Worm (Caenorhabditis elegans) whole organism, early embryonic: ENCODE results near the gene flwr-1.

Source experiments
- B0310.2 ChIP-seq: sonication (generic microtip); optimal IDR thresholded peaks from 2 replicates; lab custom pipeline; 2016; ENCODE audit warnings: mild to moderate bottlenecking, missing genetic modification characterization, missing compliant biosample characterization
- aly-1 ChIP-seq: sonication (generic microtip); optimal IDR thresholded peaks from 2 replicates; lab custom pipeline; 2016; ENCODE audit warnings: missing genetic modification characterization, missing compliant biosample characterization
- ama-1 ChIP-seq: fragments of 150-350 bp; optimal IDR thresholded peaks from 2 replicates; lab custom pipeline; 2014
- ceh-13 ChIP-seq: fragments of 200-800 bp; sonication (Bioruptor generic); optimal IDR thresholded peaks from 2 replicates; lab custom pipeline; 2018; ENCODE audit warnings: mild to moderate bottlenecking, missing genetic modification characterization, missing compliant biosample characterization
- ceh-36 ChIP-seq: sonication (generic microtip); optimal IDR thresholded peaks from 2 replicates; lab custom pipeline; 2016; ENCODE audit warnings: missing genetic modification characterization, inconsistent platforms, missing compliant biosample characterization
- ets-7 ChIP-seq: sonication (generic microtip); optimal IDR thresholded peaks from 2 replicates; lab custom pipeline; 2016; ENCODE audit warnings: missing genotype, missing genetic modification characterization, missing compliant biosample characterization
- flt-1 ChIP-seq: fragments of 200-800 bp; sonication (Bioruptor generic); IDR thresholded peaks from 2 replicates; pipeline ENCODE4 v1.3.6; 2022; ENCODE audit warnings: missing genetic modification characterization, missing compliant biosample characterization
- hmbx-1 ChIP-seq: sonication (generic microtip); optimal IDR thresholded peaks from 2 replicates; lab custom pipeline; 2016; ENCODE audit warnings: mild to moderate bottlenecking, missing genetic modification characterization, missing compliant biosample characterization
- hnd-1 ChIP-seq: sonication (generic microtip); optimal IDR thresholded peaks from 2 replicates; lab custom pipeline; 2016; ENCODE audit warnings: missing genetic modification characterization, missing compliant biosample characterization
- pes-1 ChIP-seq: fragments of 200-800 bp; sonication (Bioruptor generic); IDR thresholded peaks from 2 replicates; pipeline ENCODE4 v1.3.6; 2022; ENCODE audit warnings: missing genetic modification reagents, missing genetic modification characterization, missing compliant biosample characterization
- scrt-1 ChIP-seq: fragments of 200-800 bp; sonication (Bioruptor generic); IDR thresholded peaks from 2 replicates; pipeline ENCODE4 v1.3.6; 2022; ENCODE audit warnings: missing genetic modification characterization, missing compliant biosample characterization
- sea-1 ChIP-seq: fragments of 200-800 bp; sonication (Bioruptor generic); conservative IDR thresholded peaks from 2 replicates; pipeline ENCODE4 v1.3.6; 2022; ENCODE audit warnings: missing genetic modification characterization, missing compliant biosample characterization
- tbx-11 ChIP-seq: fragments of 200-800 bp; sonication (Bioruptor generic); IDR thresholded peaks from 2 replicates; pipeline ENCODE4 v1.3.6; 2022; ENCODE audit warnings: missing genetic modification characterization, missing compliant biosample characterization
- tbx-37 ChIP-seq: fragments of 200-800 bp; sonication (Bioruptor generic); conservative IDR thresholded peaks from 2 replicates; pipeline ENCODE4 v1.3.6; 2022; ENCODE audit warnings: missing genetic modification reagents, missing genetic modification characterization, missing compliant biosample characterization

DNA sequence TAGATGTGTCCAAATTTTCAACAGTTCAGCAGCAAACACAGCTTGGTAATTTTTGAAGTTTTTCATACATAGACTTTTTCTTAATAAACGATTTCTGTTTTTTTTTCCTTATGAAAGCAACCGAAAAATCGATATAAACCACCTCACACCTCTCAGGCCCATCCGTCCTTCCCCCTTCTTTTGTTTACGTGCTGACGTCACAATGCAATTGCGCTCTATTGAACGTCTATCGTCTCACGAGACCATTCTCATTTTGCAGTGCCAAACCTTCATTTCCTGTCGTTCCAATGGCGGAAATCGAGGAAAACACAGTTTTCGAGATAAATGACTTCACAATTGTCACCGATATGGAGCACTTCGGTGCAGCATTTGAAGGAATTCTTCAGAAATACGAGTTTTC lies 13.2 kb upstream of the flwr-1 start, which contains the start of gene rbg-1:
- TF ChIP-seq ama-1 (no peak), pes-1 (GFP tag; lab: Robert Waterston, UW) (no peak), flt-1 (GFP tag; lab: Robert Waterston, UW) (no peak), hnd-1 (no peak), B0310.2 (tag; lab: Kevin White, UChicago) (no peak), aly-1 (tag; lab: Kevin White, UChicago) (no peak), sea-1 (GFP tag; lab: Robert Waterston, UW) (no peak), ets-7 (tag; lab: Kevin White, UChicago) (no peak), ceh-36 (tag; lab: Kevin White, UChicago) (no peak), ceh-13 (GFP tag; lab: Kevin White, UChicago) (no peak), tbx-11 (no peak), tbx-37 (GFP tag; lab: Robert Waterston, UW) (no peak), hmbx-1 (tag; lab: Kevin White, UChicago) (no peak), scrt-1 (GFP tag; lab: Robert Waterston, UW) (no peak)
